Worm (Caenorhabditis elegans): ENCODE data around the gene srj-55.

Gene srj-55

DNA sequence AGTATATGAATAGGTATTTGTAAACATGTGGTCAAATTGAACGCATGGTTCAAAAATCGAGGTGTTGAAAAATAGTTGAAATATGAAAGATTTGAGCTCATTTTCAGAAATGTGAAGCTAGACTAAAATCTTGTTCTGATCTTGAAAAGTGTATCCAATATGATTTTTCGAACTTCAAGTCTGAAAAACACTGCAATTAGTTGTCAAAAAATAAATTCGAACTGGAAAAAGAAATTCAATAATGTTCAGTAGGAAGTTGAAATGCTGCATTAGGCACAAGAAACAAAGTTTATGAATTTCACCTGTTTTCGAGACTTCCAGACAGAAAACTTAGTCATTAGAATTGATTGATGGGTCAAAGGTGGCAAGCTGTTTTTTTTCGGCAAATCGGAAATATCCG lies 3.8 kb upstream of the srj-55 start, which contains the start of gene srh-270:
Gene srh-270 (minus strand): TSS at position 101 of the 400 bp plus-strand sequence.
- TF ChIP-seq egl-44 (GFP tag; IDR thresholded peaks at IDR 0.05) (no peak), bed-2 (GFP tag; IDR thresholded peaks at IDR 0.05) (no peak), egrh-3 (GFP tag; IDR thresholded peaks at IDR 0.05) (no peak), F55B11.4 (tag; optimal IDR thresholded peaks at IDR 0.05; ENCODE audit: borderline replicate concordance, insufficient read depth) (no peak), ets-4 (GFP tag; optimal IDR thresholded peaks at IDR 0.05) (no peak), mes-4 (tag; optimal IDR thresholded peaks at IDR 0.05) (no peak), C17E4.6 (GFP tag; IDR thresholded peaks at IDR 0.05) (no peak), ztf-3 (GFP tag; optimal IDR thresholded peaks at IDR 0.05) (no peak)

- TF ChIP-seq nfya-1 (tag; optimal IDR thresholded peaks at IDR 0.05; ENCODE audit: borderline replicate concordance, insufficient read depth) = no peak
- no peak for TF ChIP-seq Y95B8A.8 (GFP tag; IDR thresholded peaks at IDR 0.05)
- TF ChIP-seq ceh-79 (tag; optimal IDR thresholded peaks at IDR 0.05) = no peak
- TF ChIP-seq nhr-179 (tag; optimal IDR thresholded peaks at IDR 0.05) = no peak
- no peak for TF ChIP-seq nfya-2 (GFP tag; IDR thresholded peaks at IDR 0.05)
- TF ChIP-seq aptf-3 (GFP tag; IDR thresholded peaks at IDR 0.05) = no peak
- TF ChIP-seq rcor-1 (GFP tag; IDR thresholded peaks at IDR 0.05) = no peak
- no peak for TF ChIP-seq cebp-1 (GFP tag; IDR thresholded peaks at IDR 0.05)
- no peak for TF ChIP-seq cebp-1 (tag; optimal IDR thresholded peaks at IDR 0.05)
- TF ChIP-seq F23B12.7 (tag; optimal IDR thresholded peaks at IDR 0.05; ENCODE audit: insufficient read depth) = no peak
- TF ChIP-seq dox-1 (GFP tag; IDR thresholded peaks at IDR 0.05) = no peak
- TF ChIP-seq T26A5.8 (tag; optimal IDR thresholded peaks at IDR 0.05) = no peak
- no peak for TF ChIP-seq egl-44 (GFP tag; IDR thresholded peaks at IDR 0.05)
- no peak for TF ChIP-seq rpc-1 (optimal IDR thresholded peaks at IDR 0.05)
- no peak for TF ChIP-seq rpc-1 (tag; optimal IDR thresholded peaks at IDR 0.05)
- no peak for TF ChIP-seq B0035.1 (tag; optimal IDR thresholded peaks at IDR 0.05)
- no peak for TF ChIP-seq let-526 (GFP tag; IDR thresholded peaks at IDR 0.05)
- no peak for TF ChIP-seq Y53G8AR.9 (GFP tag; conservative IDR thresholded peaks at IDR 0.05)
- TF ChIP-seq F33H1.4 (GFP tag; IDR thresholded peaks at IDR 0.05) = no peak
- no peak for TF ChIP-seq sptf-2 (GFP tag; optimal IDR thresholded peaks at IDR 0.05)
Observed at ce11 chrV:2859738-2860137, 2.0 kb upstream of the srj-55 start, which contains the start of gene srj-54. Gene srj-54 (minus strand): TSS chrV:2859838.

DNA sequence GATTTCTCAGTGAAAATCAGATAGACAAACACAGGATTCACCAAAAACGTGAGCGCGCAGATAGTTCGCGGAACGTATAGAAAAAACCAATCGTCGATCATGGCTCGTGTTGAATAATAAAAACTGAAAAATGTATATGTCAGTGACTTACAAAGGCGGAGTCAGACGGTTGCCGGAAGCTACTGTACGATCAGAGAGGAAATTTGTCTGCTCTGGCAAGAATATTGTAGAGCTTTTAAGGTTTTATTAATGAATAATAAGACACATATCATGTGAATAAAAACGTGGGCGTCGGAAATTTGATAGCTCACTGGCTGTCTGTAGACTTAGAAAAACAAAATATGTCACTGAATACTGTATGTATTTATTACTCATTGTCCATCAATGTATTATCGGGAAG lies 2.3 kb downstream of the srj-55 start, which contains the start of gene srj-57:
Gene srj-57 (minus strand): TSS at position 101 of the 400 bp plus-strand sequence.
- no peak for TF ChIP-seq ZK185.1 (tag; optimal IDR thresholded peaks at IDR 0.05; ENCODE audit: poor library complexity, severe bottlenecking)
- TF ChIP-seq nhr-120 (GFP tag; IDR thresholded peaks at IDR 0.05) = no peak
- no peak for TF ChIP-seq ama-1 (optimal IDR thresholded peaks at IDR 0.05)
- no peak for TF ChIP-seq ama-1 (GFP tag; optimal IDR thresholded peaks at IDR 0.05)
- no peak for TF ChIP-seq attf-3 (GFP tag; conservative IDR thresholded peaks at IDR 0.05)
- no peak for TF ChIP-seq egrh-3 (GFP tag; IDR thresholded peaks at IDR 0.05)
- TF ChIP-seq egl-18 (GFP tag; IDR thresholded peaks at IDR 0.05) = no peak
- no peak for TF ChIP-seq attf-5 (GFP tag; optimal IDR thresholded peaks at IDR 0.05)

ce11 chrV:2849071-2849470 lies 8.7 kb downstream of the srj-55 start, which contains the start of gene ugt-53:
Gene ugt-53 (plus strand): TSS chrV:2849343.
- no peak for TF ChIP-seq pbrm-1 (GFP tag; IDR thresholded peaks at IDR 0.05)
- peak; percentile 48 for TF ChIP-seq nhr-80 (tag; optimal IDR thresholded peaks at IDR 0.05)
